Fruit fly (Drosophila melanogaster) whole organism, embryonic: ENCODE results near the gene smg.

Experiments
- Ada2b ChIP-seq: fragments of 200-800 bp; sonication (Bioruptor generic); IDR thresholded peaks from 2 replicates; pipeline ENCODE4 v1.3.6; 2022; ENCODE audit warnings: missing biosample characterization, missing genetic modification characterization
- CG10274 ChIP-seq: fragments of 200-800 bp; sonication (Bioruptor generic); optimal IDR thresholded peaks from 3 replicates; lab custom pipeline; 2017; ENCODE audit warnings: missing biosample characterization, mild to moderate bottlenecking, missing genetic modification characterization
- CG11456 ChIP-seq: fragments of 200-800 bp; sonication (Bioruptor generic); IDR thresholded peaks from 3 replicates; pipeline ENCODE4 v1.3.6; 2022; ENCODE audit warnings: missing biosample characterization, missing genetic modification characterization
- CG12219 ChIP-seq: fragments of 200-800 bp; sonication (Bioruptor generic); optimal IDR thresholded peaks from 3 replicates; lab custom pipeline; 2018; ENCODE audit warnings: missing biosample characterization, mild to moderate bottlenecking, missing genetic modification characterization
- CG12769 ChIP-seq: fragments of 200-800 bp; sonication (Bioruptor generic); optimal IDR thresholded peaks from 2 replicates; lab custom pipeline; 2019; ENCODE audit warnings: missing biosample characterization, mild to moderate bottlenecking, missing genetic modification characterization, moderate library complexity
- CG13424 ChIP-seq: fragments of 200-800 bp; sonication (Bioruptor generic); optimal IDR thresholded peaks from 2 replicates; lab custom pipeline; 2019; ENCODE audit warnings: missing biosample characterization, mild to moderate bottlenecking, missing genetic modification characterization, moderate library complexity
- CG15073 ChIP-seq: fragments of 200-800 bp; sonication (Bioruptor generic); optimal IDR thresholded peaks from 2 replicates; lab custom pipeline; 2016; ENCODE audit warnings: missing biosample characterization, missing genetic modification characterization
- CG17328 ChIP-seq: fragments of 200-800 bp; sonication (Bioruptor generic); IDR thresholded peaks from 2 replicates; pipeline ENCODE4 v1.3.6; 2022; ENCODE audit warnings: missing biosample characterization, missing genetic modification characterization
- CG17361 ChIP-seq: fragments of 200-800 bp; sonication (Bioruptor generic); IDR thresholded peaks from 3 replicates; pipeline ENCODE4 v1.3.6; 2022; ENCODE audit warnings: missing biosample characterization, missing genetic modification characterization
- CG17829 ChIP-seq: fragments of 200-800 bp; optimal IDR thresholded peaks from 2 replicates; lab custom pipeline; 2019; ENCODE audit warnings: missing biosample characterization, mild to moderate bottlenecking, missing genetic modification characterization, moderate library complexity
- CG2875 ChIP-seq: fragments of 200-800 bp; sonication (Bioruptor generic); optimal IDR thresholded peaks from 2 replicates; lab custom pipeline; 2017; ENCODE audit warnings: missing biosample characterization, mild to moderate bottlenecking, missing genetic modification characterization, missing genetic modification reagents
- CG34224 ChIP-seq: fragments of 200-800 bp; sonication (Bioruptor generic); IDR thresholded peaks from 3 replicates; pipeline ENCODE4 v1.3.6; 2022; ENCODE audit warnings: missing biosample characterization, missing genetic modification characterization; ENCODE audit not compliant: partially characterized antibody
- CG6765 ChIP-seq: fragments of 200-800 bp; sonication (Bioruptor generic); optimal IDR thresholded peaks from 3 replicates; lab custom pipeline; 2017; ENCODE audit warnings: missing biosample characterization, mild to moderate bottlenecking, missing genetic modification characterization
- CG7963 ChIP-seq: fragments of 200-800 bp; sonication (Bioruptor generic); IDR thresholded peaks from 3 replicates; pipeline ENCODE4 v1.3.6; 2022; ENCODE audit warnings: missing biosample characterization, missing genetic modification characterization; ENCODE audit not compliant: partially characterized antibody
- CG8290 ChIP-seq, 3 experiments: fragments of 200-800 bp; sonication (Bioruptor generic); optimal IDR thresholded peaks; 2 replicates each; lab custom pipeline; 2016 to 2019; ENCODE audit warnings: missing biosample characterization in 3 of 3, missing genetic modification characterization in 3 of 3, mild to moderate bottlenecking in 2 of 3, moderate library complexity in 1 of 3
- CG8359 ChIP-seq: fragments of 200-800 bp; sonication (Bioruptor generic); optimal IDR thresholded peaks from 2 replicates; lab custom pipeline; 2017; ENCODE audit warnings: missing biosample characterization, mild to moderate bottlenecking, missing genetic modification characterization, borderline replicate concordance
- CG8478 ChIP-seq: fragments of >200 bp; optimal IDR thresholded peaks from 2 replicates; lab custom pipeline; 2018
- CG9437 ChIP-seq: fragments of 200-800 bp; sonication (Bioruptor generic); optimal IDR thresholded peaks from 2 replicates; lab custom pipeline; 2018; ENCODE audit warnings: missing biosample characterization, mild to moderate bottlenecking, missing genetic modification characterization
- Dll ChIP-seq: fragments of 200-800 bp; sonication (Bioruptor generic); IDR thresholded peaks from 4 replicates; pipeline ENCODE4 v1.3.6; 2022; ENCODE audit warnings: missing biosample characterization, missing genetic modification characterization; ENCODE audit not compliant: partially characterized antibody
- ERR ChIP-seq: fragments of 200-800 bp; sonication (Bioruptor generic); optimal IDR thresholded peaks from 2 replicates; lab custom pipeline; 2016; ENCODE audit warnings: missing biosample characterization, missing genetic modification characterization
- Elba2 ChIP-seq: fragments of 200-800 bp; sonication (Bioruptor generic); optimal IDR thresholded peaks from 3 replicates; lab custom pipeline; 2016; ENCODE audit warnings: missing biosample characterization, missing genetic modification characterization
- Ets65A ChIP-seq: fragments of 200-800 bp; sonication (Bioruptor generic); peaks from one replicate; lab custom pipeline; 2016; ENCODE audit warnings: missing biosample characterization, missing genetic modification characterization
- HLH4C ChIP-seq: fragments of 200-800 bp; sonication (Bioruptor generic); IDR thresholded peaks from 3 replicates; pipeline ENCODE4 v1.3.6; 2022; ENCODE audit warnings: missing biosample characterization, missing genetic modification characterization; ENCODE audit not compliant: partially characterized antibody
- HLHmδ ChIP-seq: fragments of 200-800 bp; sonication (Bioruptor generic); optimal IDR thresholded peaks from 2 replicates; lab custom pipeline; 2018; ENCODE audit warnings: missing biosample characterization, mild to moderate bottlenecking, missing genetic modification characterization, moderate library complexity
- Hmr ChIP-seq: fragments of 200-800 bp; sonication (Bioruptor generic); optimal IDR thresholded peaks from 3 replicates; lab custom pipeline; 2017; ENCODE audit warnings: mild to moderate bottlenecking, missing biosample characterization, missing genetic modification reagents, missing genetic modification characterization
- Nf-YA ChIP-seq: fragments of 200-800 bp; sonication (Bioruptor generic); IDR thresholded peaks from 2 replicates; pipeline ENCODE4 v1.3.6; 2022; ENCODE audit warnings: missing biosample characterization, missing genetic modification characterization
- Pdp1 ChIP-seq, 2 experiments: fragments of 200-800 bp; sonication (Bioruptor generic); optimal IDR thresholded peaks; 3 replicates each; lab custom pipeline; 2016; ENCODE audit warnings: missing biosample characterization in 2 of 2, missing genetic modification characterization in 2 of 2, mild to moderate bottlenecking in 1 of 2, moderate library complexity in 1 of 2
- Scr ChIP-seq: fragments of 200-800 bp; sonication (Bioruptor generic); IDR thresholded peaks from 2 replicates; pipeline ENCODE4 v1.3.6; 2022; ENCODE audit warnings: missing biosample characterization, missing genetic modification characterization; ENCODE audit not compliant: partially characterized antibody
- bbx ChIP-seq: fragments of 200-800 bp; sonication (Bioruptor generic); IDR thresholded peaks from 2 replicates; pipeline ENCODE4 v1.3.6; 2022; ENCODE audit warnings: missing biosample characterization, missing genetic modification characterization; ENCODE audit not compliant: partially characterized antibody
- btn ChIP-seq: fragments of 200-800 bp; sonication (Bioruptor generic); optimal IDR thresholded peaks from 2 replicates; lab custom pipeline; 2016; ENCODE audit warnings: missing biosample characterization, missing genetic modification characterization
- chinmo ChIP-seq: fragments of 200-800 bp; sonication (Bioruptor generic); IDR thresholded peaks from 4 replicates; pipeline ENCODE4 v1.3.6; 2022; ENCODE audit warnings: missing biosample characterization, missing genetic modification characterization; ENCODE audit not compliant: partially characterized antibody
- chm ChIP-seq: fragments of 200-800 bp; sonication (Bioruptor generic); IDR thresholded peaks from 2 replicates; pipeline ENCODE4 v1.3.6; 2022; ENCODE audit warnings: missing biosample characterization, missing genetic modification characterization
- ci ChIP-seq: fragments of 200-800 bp; sonication (Bioruptor generic); IDR thresholded peaks from 3 replicates; pipeline ENCODE4 v1.3.6; 2022; ENCODE audit warnings: missing biosample characterization, missing genetic modification characterization
- cwo ChIP-seq: fragments of 200-800 bp; sonication (Bioruptor generic); optimal IDR thresholded peaks from 3 replicates; lab custom pipeline; 2017; ENCODE audit warnings: missing biosample characterization, missing genetic modification characterization, mild to moderate bottlenecking, moderate library complexity, missing genetic modification reagents
- gce ChIP-seq: fragments of 200-800 bp; sonication (Bioruptor generic); IDR thresholded peaks from 3 replicates; pipeline ENCODE4 v1.3.6; 2022; ENCODE audit warnings: missing biosample characterization, missing genetic modification characterization
- grn ChIP-seq: fragments of 200-800 bp; sonication (Bioruptor generic); optimal IDR thresholded peaks from 3 replicates; lab custom pipeline; 2017; ENCODE audit warnings: missing biosample characterization, missing genetic modification characterization
- her ChIP-seq: fragments of 200-800 bp; sonication (Bioruptor generic); optimal IDR thresholded peaks from 2 replicates; lab custom pipeline; 2016; ENCODE audit warnings: missing biosample characterization, missing genetic modification characterization
- ken ChIP-seq: fragments of 200-800 bp; sonication (Bioruptor generic); IDR thresholded peaks from 3 replicates; pipeline ENCODE4 v1.3.6; 2022; ENCODE audit warnings: missing biosample characterization, missing genetic modification characterization
- lilli ChIP-seq: fragments of 200-800 bp; sonication (Bioruptor generic); optimal IDR thresholded peaks from 3 replicates; lab custom pipeline; 2016; ENCODE audit warnings: missing biosample characterization, missing genetic modification characterization
- lov ChIP-seq, 2 experiments: fragments of 200-800 bp in 1 of 2; fragments of >200 bp in 1 of 2; sonication (Bioruptor generic) in 1 of 2; IDR thresholded peaks in 1 of 2; optimal IDR thresholded peaks in 1 of 2; 2 replicates in 1 of 2; 3 replicates in 1 of 2; pipeline versions ENCODE4 v1.3.6 to Lab custom; 2017 to 2022; ENCODE audit warnings: missing biosample characterization in 1 of 2, missing genetic modification characterization in 1 of 2
- mirr ChIP-seq: fragments of 200-800 bp; sonication (Bioruptor generic); optimal IDR thresholded peaks from 3 replicates; lab custom pipeline; 2018; ENCODE audit warnings: missing biosample characterization, mild to moderate bottlenecking, missing genetic modification characterization
- oc ChIP-seq: fragments of 200-800 bp; sonication (Bioruptor generic); optimal IDR thresholded peaks from 2 replicates; lab custom pipeline; 2018; ENCODE audit warnings: missing biosample characterization, mild to moderate bottlenecking, missing genetic modification characterization, moderate library complexity
- pfk ChIP-seq: fragments of 200-800 bp; sonication (Bioruptor generic); optimal IDR thresholded peaks from 2 replicates; lab custom pipeline; 2018; ENCODE audit warnings: missing biosample characterization, mild to moderate bottlenecking, missing genetic modification characterization, moderate library complexity
- sc ChIP-seq, 3 experiments: fragments of >200 bp in 2 of 3; fragments of 200-800 bp in 1 of 3; sonication (Bioruptor generic) in 1 of 3; optimal IDR thresholded peaks; 2 replicates in 2 of 3; 3 replicates in 1 of 3; lab custom pipeline; 2017; ENCODE audit warnings: mild to moderate bottlenecking in 1 of 3, missing biosample characterization in 1 of 3, missing genetic modification characterization in 1 of 3, missing genetic modification reagents in 1 of 3
- sens ChIP-seq: fragments of 200-800 bp; sonication (Bioruptor generic); peaks from one replicate; lab custom pipeline; 2016; ENCODE audit warnings: missing biosample characterization, missing genetic modification characterization
- tx ChIP-seq: fragments of 200-800 bp; sonication (Bioruptor generic); optimal IDR thresholded peaks from 2 replicates; lab custom pipeline; 2016; ENCODE audit warnings: missing biosample characterization, missing genetic modification characterization
- yki ChIP-seq: fragments of >200 bp; optimal IDR thresholded peaks from 3 replicates; lab custom pipeline; 2018
- z ChIP-seq: fragments of 200-800 bp; sonication (Bioruptor generic); IDR thresholded peaks from 3 replicates; pipeline ENCODE4 v1.3.6; 2022; ENCODE audit warnings: missing biosample characterization, missing genetic modification characterization

Gene smg

dm6 chr3L:9004788-9005246, 7.0 kb upstream of the smg start, which contains the start of gene Doc3 (continued):
- no peak for TF ChIP-seq ERR
- peak in 1 of 2 experiments; percentile 74 for TF ChIP-seq Pdp1 (GFP tag; optimal IDR thresholded peaks at IDR 0.05; lab: Kevin White, UChicago)
- TF ChIP-seq CG8478 (lab: Kevin White, UChicago) = peak; percentile 25
- peak; percentile 98 for TF ChIP-seq Nf-YA
- no peak for TF ChIP-seq gce (GFP tag; lab: Robert Waterston, UW)
- TF ChIP-seq CG12219 (GFP tag; lab: Kevin White, UChicago) = no peak
- TF ChIP-seq z (GFP tag; lab: Robert Waterston, UW) = peak; percentile 64; the same call in 1 of the 3 replicates
- no peak for TF ChIP-seq CG13424 (tag; lab: Kevin White, UChicago)
- peak; percentile 27 for TF ChIP-seq CG9437 (GFP tag; lab: Kevin White, UChicago)
- TF ChIP-seq lilli (GFP tag; lab: Kevin White, UChicago) = no peak
- no peak for TF ChIP-seq CG17361 (GFP tag; lab: Robert Waterston, UW)
- TF ChIP-seq mirr (GFP tag; lab: Kevin White, UChicago) = no peak
- no peak for TF ChIP-seq Elba2 (GFP tag; lab: Kevin White, UChicago)
- TF ChIP-seq CG10274 (GFP tag; lab: Kevin White, UChicago) = no peak
- no peak for TF ChIP-seq btn
- 0 out of 2 replicates have a peak, but pooled peaks have one; percentile 36 for TF ChIP-seq bbx (GFP tag; lab: Robert Waterston, UW)
- TF ChIP-seq sens (GFP tag; lab: Kevin White, UChicago) = peak; percentile 69
- TF ChIP-seq Dll = 0 out of 4 replicates have a peak, but pooled peaks have one; percentile 44
- no peak for TF ChIP-seq sc (optimal IDR thresholded peaks at IDR 0.05; lab: Kevin White, UChicago)
- TF ChIP-seq sc (GFP tag; optimal IDR thresholded peaks at IDR 0.05; lab: Kevin White, UChicago) = no peak
- TF ChIP-seq CG17328 = no peak
- no peak for TF ChIP-seq chm (GFP tag; lab: Robert Waterston, UW)
- no peak for TF ChIP-seq CG11456
- TF ChIP-seq Scr (GFP tag; lab: Robert Waterston, UW) = peak; percentile 35; the same call in 1 of the 2 replicates
- no peak for TF ChIP-seq tx (GFP tag; lab: Kevin White, UChicago)
- no peak for TF ChIP-seq yki (lab: Kevin White, UChicago)
- TF ChIP-seq pfk (GFP tag; lab: Kevin White, UChicago) = peak; percentile 27
- TF ChIP-seq HLH4C (GFP tag; lab: Robert Waterston, UW) = 0 out of 3 replicates have a peak, but pooled peaks have one; percentile 41
- peak; percentile 88; the same call in 2 of the 4 replicates for TF ChIP-seq chinmo (GFP tag; lab: Robert Waterston, UW)
- no peak for TF ChIP-seq CG2875 (GFP tag; lab: Kevin White, UChicago)
- TF ChIP-seq HLHmδ = peak; percentile 38
- TF ChIP-seq grn (GFP tag; lab: Kevin White, UChicago) = peak; percentile 75
- peak; percentile 39; the same call in 1 of the 3 replicates for TF ChIP-seq ci
- peak; percentile 67 for TF ChIP-seq Ets65A
- TF ChIP-seq CG8359 (GFP tag; lab: Kevin White, UChicago) = no peak
- no peak for TF ChIP-seq CG7963 (GFP tag; lab: Robert Waterston, UW)
- 0 out of 3 replicates have a peak, but pooled peaks have one; percentile 17 for TF ChIP-seq CG34224 (GFP tag; lab: Robert Waterston, UW)
- TF ChIP-seq Ada2b (GFP tag; lab: Robert Waterston, UW) = no peak
- TF ChIP-seq Hmr (GFP tag; lab: Kevin White, UChicago) = no peak
- no peak for TF ChIP-seq cwo (GFP tag; lab: Kevin White, UChicago)
- TF ChIP-seq CG17829 (tag; lab: Kevin White, UChicago) = peak; percentile 68
- no peak for TF ChIP-seq lov (optimal IDR thresholded peaks at IDR 0.05; lab: Kevin White, UChicago)
- 0 out of 3 replicates have a peak, but pooled peaks have one; percentile 28 for TF ChIP-seq lov (GFP tag; IDR thresholded peaks at IDR 0.05; lab: Robert Waterston, UW)
- TF ChIP-seq her (GFP tag; lab: Kevin White, UChicago) = no peak
- no peak for TF ChIP-seq CG8290 (GFP tag; optimal IDR thresholded peaks at IDR 0.05; lab: Kevin White, UChicago)
- no peak for TF ChIP-seq CG8290 (tag; optimal IDR thresholded peaks at IDR 0.05; lab: Kevin White, UChicago)
- peak; percentile 79 for TF ChIP-seq CG12769 (tag; lab: Kevin White, UChicago)
- no peak for TF ChIP-seq CG6765 (GFP tag; lab: Kevin White, UChicago)
- TF ChIP-seq ken (GFP tag; lab: Robert Waterston, UW) = no peak
- TF ChIP-seq oc (tag; lab: Kevin White, UChicago) = peak; percentile 59
- no peak for TF ChIP-seq CG15073 (GFP tag; lab: Kevin White, UChicago)
